Fruit fly (Drosophila melanogaster): ENCODE data around the gene MAPk-Ak2.

Gene MAPk-Ak2

dm6 chrX:5724744-5725185 lies 39.2 kb downstream of the MAPk-Ak2 start (continued):
- peak; percentile 94 for TF ChIP-seq Hr4 (GFP tag; optimal IDR thresholded peaks at IDR 0.05)
- TF ChIP-seq CG3032 (tag; optimal IDR thresholded peaks at IDR 0.05), result peak; percentile 87
- TF ChIP-seq dac (GFP tag; optimal IDR thresholded peaks at IDR 0.05), result peak; percentile 88
- TF ChIP-seq CG10669 (GFP tag; optimal IDR thresholded peaks at IDR 0.05), result peak; percentile 80
- TF ChIP-seq Hr39 (GFP tag; optimal IDR thresholded peaks at IDR 0.05), result peak; percentile 76
- peak; percentile 88 for TF ChIP-seq CG15336 (GFP tag; IDR thresholded peaks at IDR 0.05)
- TF ChIP-seq CG8119 (GFP tag; IDR thresholded peaks at IDR 0.05), result peak; percentile 89
- TF ChIP-seq CG6808 (GFP tag; optimal IDR thresholded peaks at IDR 0.05), result peak; percentile 69
- TF ChIP-seq Sox14 (GFP tag; optimal IDR thresholded peaks at IDR 0.05), result peak; percentile 89
- peak; percentile 80 for TF ChIP-seq CG11762 (GFP tag; optimal IDR thresholded peaks at IDR 0.05; ENCODE audit: insufficient read depth)
- TF ChIP-seq CG6854 (GFP tag; optimal IDR thresholded peaks at IDR 0.05), result no peak
- peak; percentile 87 for TF ChIP-seq CG10631 (GFP tag; optimal IDR thresholded peaks at IDR 0.05)
- TF ChIP-seq Sox15 (GFP tag; optimal IDR thresholded peaks at IDR 0.05), result peak; percentile 73
- no peak for TF ChIP-seq CG9139 (GFP tag; optimal IDR thresholded peaks at IDR 0.05)
- peak; percentile 75 for TF ChIP-seq CG34406 (GFP tag; optimal IDR thresholded peaks at IDR 0.05)
- no peak for TF ChIP-seq Eip93F (GFP tag; optimal IDR thresholded peaks at IDR 0.05)
- peak; percentile 63 for TF ChIP-seq CG31627 (GFP tag; optimal IDR thresholded peaks at IDR 0.05)
- TF ChIP-seq dsx (GFP tag; optimal IDR thresholded peaks at IDR 0.05; ENCODE audit: poor library complexity, severe bottlenecking), result peak; percentile 58
- peak; percentile 81 for TF ChIP-seq CG6792 (GFP tag; optimal IDR thresholded peaks at IDR 0.05)
- peak; percentile 59 for TF ChIP-seq CG11902 (GFP tag; optimal IDR thresholded peaks at IDR 0.05)
- peak; percentile 87 for TF ChIP-seq Eip75B (GFP tag; optimal IDR thresholded peaks at IDR 0.05)
- TF ChIP-seq acj6 (GFP tag; optimal IDR thresholded peaks at IDR 0.05), result peak; percentile 88
- TF ChIP-seq fkh (GFP tag; optimal IDR thresholded peaks at IDR 0.05), result peak; percentile 83
- TF ChIP-seq Smox (GFP tag; optimal IDR thresholded peaks at IDR 0.05), result peak; percentile 55
- peak; percentile 27 to 62 for TF ChIP-seq ss (GFP tag; optimal IDR thresholded peaks at IDR 0.05)
- TF ChIP-seq CG6163 (GFP tag; IDR thresholded peaks at IDR 0.05), result peak; percentile 93
- peak; percentile 35 for TF ChIP-seq CG16779 (tag; optimal IDR thresholded peaks at IDR 0.05)
- TF ChIP-seq Ets96B (tag; optimal IDR thresholded peaks at IDR 0.05), result peak; percentile 78
- peak; percentile 96 for TF ChIP-seq Eip78C (GFP tag)

DNA sequence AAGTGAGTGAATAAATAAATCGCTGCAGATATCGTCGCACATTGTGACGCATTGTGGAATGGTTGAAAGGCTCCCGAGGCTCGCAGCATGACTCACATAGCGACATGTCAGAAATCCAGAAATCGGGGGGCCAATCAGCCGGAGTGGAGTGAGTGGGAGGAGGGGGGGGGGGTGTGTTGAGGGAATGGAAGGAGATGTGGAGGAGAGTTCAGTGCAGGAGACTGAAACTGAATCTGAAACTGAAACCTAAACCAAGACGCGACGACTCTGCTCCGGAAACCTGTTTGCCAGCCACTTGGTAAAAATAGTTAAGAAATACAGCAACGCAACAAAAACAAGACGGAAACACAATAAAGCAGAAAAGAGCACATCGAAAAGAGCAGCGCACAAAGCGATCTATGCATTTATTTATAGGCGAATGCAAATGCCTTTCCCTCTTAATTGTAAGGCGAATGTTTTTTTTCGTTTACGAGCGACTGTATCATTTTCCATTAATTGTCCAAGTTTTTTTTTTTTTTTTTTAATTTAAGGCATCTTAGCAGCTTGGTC lies 39.8 kb downstream of the MAPk-Ak2 start:
- TF ChIP-seq fkh (GFP tag; optimal IDR thresholded peaks at IDR 0.05) (no peak), dsx (GFP tag; optimal IDR thresholded peaks at IDR 0.05; ENCODE audit: poor library complexity, severe bottlenecking) (no peak), svp (GFP tag) (no peak), CG6854 (GFP tag; optimal IDR thresholded peaks at IDR 0.05) (no peak), lz (GFP tag; optimal IDR thresholded peaks at IDR 0.05) (no peak), CG15336 (GFP tag; IDR thresholded peaks at IDR 0.05) (no peak), Lpt (GFP tag; optimal IDR thresholded peaks at IDR 0.05) (no peak), CG11762 (GFP tag; optimal IDR thresholded peaks at IDR 0.05; ENCODE audit: insufficient read depth) (no peak), CG6276 (GFP tag; optimal IDR thresholded peaks at IDR 0.05) (no peak), Hr38 (GFP tag; optimal IDR thresholded peaks at IDR 0.05) (no peak), achi (GFP tag; optimal IDR thresholded peaks at IDR 0.05) (no peak), CG31627 (GFP tag; optimal IDR thresholded peaks at IDR 0.05) (no peak), CG10631 (GFP tag; optimal IDR thresholded peaks at IDR 0.05) (no peak), Sox102F (GFP tag; optimal IDR thresholded peaks at IDR 0.05) (no peak), CG7368 (GFP tag; optimal IDR thresholded peaks at IDR 0.05) (no peak), Blimp-1 (GFP tag; optimal IDR thresholded peaks at IDR 0.05) (peak; percentile 31), CG9139 (GFP tag; optimal IDR thresholded peaks at IDR 0.05) (no peak), dac (GFP tag; optimal IDR thresholded peaks at IDR 0.05) (no peak), CG32006 (GFP tag; optimal IDR thresholded peaks at IDR 0.05) (no peak), ss (GFP tag; optimal IDR thresholded peaks at IDR 0.05) (peak in 1 of 2 experiments; percentile 57), CG1621 (tag; optimal IDR thresholded peaks at IDR 0.05) (peak; percentile 77), CG3919 (GFP tag; optimal IDR thresholded peaks at IDR 0.05) (no peak), eg (GFP tag; IDR thresholded peaks at IDR 0.05) (no peak), Met (GFP tag; optimal IDR thresholded peaks at IDR 0.05) (no peak), CG4318 (GFP tag; optimal IDR thresholded peaks at IDR 0.05) (no peak), cyc (GFP tag; optimal IDR thresholded peaks at IDR 0.05) (no peak), fd59A (GFP tag; optimal IDR thresholded peaks at IDR 0.05) (no peak), topi (GFP tag; optimal IDR thresholded peaks at IDR 0.05) (no peak), CG6808 (GFP tag; optimal IDR thresholded peaks at IDR 0.05) (peak; percentile 52), CG10669 (GFP tag; optimal IDR thresholded peaks at IDR 0.05) (no peak), Gug (GFP tag; IDR thresholded peaks at IDR 0.05) (no peak), net (GFP tag; optimal IDR thresholded peaks at IDR 0.05) (no peak), CG11902 (GFP tag; optimal IDR thresholded peaks at IDR 0.05) (no peak)

Measured in whole organism, prepupa.